Fruit fly (Drosophila melanogaster): ENCODE data around the gene CG6051.
A peak's percentile ranks its signal among the peaks of the same experiment; 100 is the strongest.

Gene CG6051

DNA sequence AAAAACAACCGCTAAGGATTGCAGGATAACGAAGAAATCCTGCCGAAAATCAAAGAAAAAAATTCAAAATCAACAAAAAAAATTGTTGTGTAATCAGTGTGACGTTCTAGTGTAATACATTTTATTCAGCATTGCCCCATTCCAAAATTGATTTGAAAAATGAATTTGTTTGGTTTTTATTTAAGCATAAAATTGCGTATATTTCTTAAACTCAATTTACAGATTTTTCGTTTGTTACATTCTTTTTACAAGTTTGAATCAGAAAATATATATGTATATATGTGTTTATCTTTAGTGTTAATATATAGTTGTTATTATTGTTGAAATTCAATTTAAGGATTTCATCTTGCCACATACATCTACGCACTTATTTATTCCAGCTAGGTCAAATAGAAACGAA, 26.3 kb downstream of the CG6051 start, which contains the start of gene CG6059:
Gene CG6059, minus strand, starts transcription at position 101 of the 400 bp plus-strand sequence.
- no peak for TF ChIP-seq net (GFP tag; optimal IDR thresholded peaks at IDR 0.05)
- TF ChIP-seq CG11902 (GFP tag; optimal IDR thresholded peaks at IDR 0.05) = no peak
- no peak for TF ChIP-seq CG7368 (GFP tag; optimal IDR thresholded peaks at IDR 0.05)
- TF ChIP-seq Sox15 (GFP tag; optimal IDR thresholded peaks at IDR 0.05) = no peak
- no peak for TF ChIP-seq CG8119 (GFP tag; IDR thresholded peaks at IDR 0.05)
- TF ChIP-seq CG6854 (GFP tag; optimal IDR thresholded peaks at IDR 0.05) = no peak

DNA sequence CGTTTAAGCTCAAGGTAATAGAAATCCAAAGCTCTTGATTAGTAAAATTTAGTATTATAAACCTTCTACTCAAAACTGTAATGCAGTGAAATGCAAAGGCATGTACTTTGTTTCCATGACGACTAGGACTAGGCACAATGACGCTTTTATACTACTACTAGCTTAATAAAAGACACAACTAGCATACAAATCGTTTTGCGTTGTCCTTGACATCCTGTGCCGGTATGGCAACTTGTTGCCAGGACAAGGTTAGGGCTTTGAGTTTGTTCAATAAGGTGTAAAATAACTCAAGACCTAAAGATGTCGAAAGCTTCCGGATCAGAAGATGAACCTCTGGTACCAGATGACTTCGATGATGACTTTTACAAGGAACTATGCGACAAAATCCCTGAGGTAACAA, 32.5 kb downstream of the CG6051 start, which contains the start of gene CG5882:
Gene CG5882, plus strand, starts transcription at position 301 of the 400 bp plus-strand sequence.
- no peak for TF ChIP-seq CG6854 (GFP tag; optimal IDR thresholded peaks at IDR 0.05)
- TF ChIP-seq Hr38 (GFP tag; optimal IDR thresholded peaks at IDR 0.05) = no peak
- TF ChIP-seq Ets21C (GFP tag; optimal IDR thresholded peaks at IDR 0.05) = no peak
- TF ChIP-seq spab (GFP tag; optimal IDR thresholded peaks at IDR 0.05) = no peak
- TF ChIP-seq Sox15 (GFP tag; optimal IDR thresholded peaks at IDR 0.05) = no peak
- no peak for TF ChIP-seq CG8319 (GFP tag; optimal IDR thresholded peaks at IDR 0.05)
- TF ChIP-seq Eip93F (GFP tag; optimal IDR thresholded peaks at IDR 0.05) = no peak
- no peak for TF ChIP-seq CG16779 (tag; optimal IDR thresholded peaks at IDR 0.05)
- TF ChIP-seq svp (GFP tag) = no peak
- no peak for TF ChIP-seq topi (GFP tag; optimal IDR thresholded peaks at IDR 0.05)
- TF ChIP-seq acj6 (GFP tag; optimal IDR thresholded peaks at IDR 0.05) = no peak
- no peak for TF ChIP-seq CG8119 (GFP tag; IDR thresholded peaks at IDR 0.05)
- TF ChIP-seq Smox (GFP tag; optimal IDR thresholded peaks at IDR 0.05) = no peak
- TF ChIP-seq lz (GFP tag; optimal IDR thresholded peaks at IDR 0.05) = no peak
- TF ChIP-seq fd85E (GFP tag; optimal IDR thresholded peaks at IDR 0.05) = no peak
- TF ChIP-seq CG31627 (GFP tag; optimal IDR thresholded peaks at IDR 0.05) = no peak
- TF ChIP-seq Hr4 (GFP tag; optimal IDR thresholded peaks at IDR 0.05) = no peak
- no peak for TF ChIP-seq achi (GFP tag; optimal IDR thresholded peaks at IDR 0.05)
- TF ChIP-seq net (GFP tag; optimal IDR thresholded peaks at IDR 0.05) = no peak
- TF ChIP-seq Met (GFP tag; optimal IDR thresholded peaks at IDR 0.05) = no peak

dm6 chr3R:27116465-27117092, 34.3 kb downstream of the CG6051 start, which contains the start of the genes CG6066 and CG5880:
Gene CG6066 (minus strand): TSS chr3R:27116707.
Gene CG5880 (plus strand): TSS chr3R:27116745.
- TF ChIP-seq esn (GFP tag; optimal IDR thresholded peaks at IDR 0.05) = peak; percentile 17
- TF ChIP-seq topi (GFP tag; optimal IDR thresholded peaks at IDR 0.05) = no peak

dm6 chr3R:27111784-27112602, 38.9 kb downstream of the CG6051 start, which contains the start of the genes gb and CG5815:
Gene gb (minus strand): TSS chr3R:27112270.
Gene CG5815 (plus strand): TSS chr3R:27112566.
- TF ChIP-seq pdm3 (GFP tag; optimal IDR thresholded peaks at IDR 0.05) = no peak
- TF ChIP-seq dac (GFP tag; optimal IDR thresholded peaks at IDR 0.05) = peak; percentile 80
- TF ChIP-seq CG8319 (GFP tag; optimal IDR thresholded peaks at IDR 0.05) = peak; percentile 85
- TF ChIP-seq Ets96B (tag; optimal IDR thresholded peaks at IDR 0.05) = peak; percentile 87
- peak; percentile 91 for TF ChIP-seq acj6 (GFP tag; optimal IDR thresholded peaks at IDR 0.05)
- no peak for TF ChIP-seq CG6808 (GFP tag; optimal IDR thresholded peaks at IDR 0.05)
- no peak for TF ChIP-seq CG1621 (tag; optimal IDR thresholded peaks at IDR 0.05)
- no peak for TF ChIP-seq CG10669 (GFP tag; optimal IDR thresholded peaks at IDR 0.05)
- TF ChIP-seq CG7368 (GFP tag; optimal IDR thresholded peaks at IDR 0.05) = peak; percentile 71
- peak; percentile 92 for TF ChIP-seq CG6163 (GFP tag; IDR thresholded peaks at IDR 0.05)
- no peak for TF ChIP-seq ss (GFP tag; optimal IDR thresholded peaks at IDR 0.05)
- TF ChIP-seq achi (GFP tag; optimal IDR thresholded peaks at IDR 0.05) = no peak
- TF ChIP-seq Ets21C (GFP tag; optimal IDR thresholded peaks at IDR 0.05) = peak; percentile 82
- no peak for TF ChIP-seq CG6276 (GFP tag; optimal IDR thresholded peaks at IDR 0.05)
- TF ChIP-seq Eip78C (GFP tag) = peak; percentile 96
- no peak for TF ChIP-seq CG9139 (GFP tag; optimal IDR thresholded peaks at IDR 0.05)
- TF ChIP-seq fd59A (GFP tag; optimal IDR thresholded peaks at IDR 0.05) = peak; percentile 78
- TF ChIP-seq Eip75B (GFP tag; optimal IDR thresholded peaks at IDR 0.05) = no peak
- peak; percentile 64 for TF ChIP-seq CG11762 (GFP tag; optimal IDR thresholded peaks at IDR 0.05; ENCODE audit: insufficient read depth)
- TF ChIP-seq Hr39 (GFP tag; optimal IDR thresholded peaks at IDR 0.05) = peak; percentile 87
- peak; percentile 97 for TF ChIP-seq svp (GFP tag)
- peak; percentile 92 for TF ChIP-seq Hr4 (GFP tag; optimal IDR thresholded peaks at IDR 0.05)
- no peak for TF ChIP-seq dsx (GFP tag; optimal IDR thresholded peaks at IDR 0.05; ENCODE audit: poor library complexity, severe bottlenecking)
- TF ChIP-seq net (GFP tag; optimal IDR thresholded peaks at IDR 0.05) = peak; percentile 86
- TF ChIP-seq CG3032 (tag; optimal IDR thresholded peaks at IDR 0.05) = peak; percentile 86
- TF ChIP-seq CG31627 (GFP tag; optimal IDR thresholded peaks at IDR 0.05) = peak; percentile 87
- TF ChIP-seq CG32006 (GFP tag; optimal IDR thresholded peaks at IDR 0.05) = peak; percentile 91
- peak; percentile 85 for TF ChIP-seq CG34406 (GFP tag; optimal IDR thresholded peaks at IDR 0.05)
